Fruit fly (Drosophila melanogaster) whole organism, embryonic: ENCODE measurements around the gene CG15353.

Experiments
- Aef1 ChIP-seq: fragments of 200-800 bp; sonication (Bioruptor generic); IDR thresholded peaks from 3 replicates; pipeline ENCODE4 v1.3.6; 2022; ENCODE audit warnings: missing biosample characterization, missing genetic modification characterization
- BEAF-32 ChIP-seq: fragments of 200-800 bp; sonication (Bioruptor generic); optimal IDR thresholded peaks from 3 replicates; lab custom pipeline; 2017; ENCODE audit warnings: missing biosample characterization, missing genetic modification characterization, mild to moderate bottlenecking, moderate library complexity, missing genetic modification reagents
- Bgb ChIP-seq: fragments of 200-800 bp; sonication (Bioruptor generic); IDR thresholded peaks from 2 replicates; pipeline ENCODE4 v1.3.6; 2022; ENCODE audit warnings: missing biosample characterization, missing genetic modification characterization; ENCODE audit not compliant: partially characterized antibody
- CG13424 ChIP-seq: fragments of 200-800 bp; sonication (Bioruptor generic); optimal IDR thresholded peaks from 2 replicates; lab custom pipeline; 2019; ENCODE audit warnings: missing biosample characterization, mild to moderate bottlenecking, missing genetic modification characterization, moderate library complexity
- CG14667 ChIP-seq: fragments of 200-800 bp; sonication (Bioruptor generic); IDR thresholded peaks from 2 replicates; pipeline ENCODE4 v1.3.6; 2022; ENCODE audit warnings: missing biosample characterization, missing genetic modification characterization
- CG14710 ChIP-seq: fragments of 200-800 bp; sonication (Bioruptor generic); optimal IDR thresholded peaks from 3 replicates; lab custom pipeline; 2019; ENCODE audit warnings: missing biosample characterization, mild to moderate bottlenecking, missing genetic modification characterization, moderate library complexity
- CG15073 ChIP-seq: fragments of 200-800 bp; sonication (Bioruptor generic); optimal IDR thresholded peaks from 2 replicates; lab custom pipeline; 2016; ENCODE audit warnings: missing biosample characterization, missing genetic modification characterization
- CG15514 ChIP-seq: fragments of 200-800 bp; sonication (Bioruptor generic); optimal IDR thresholded peaks from 3 replicates; lab custom pipeline; 2017; ENCODE audit warnings: missing biosample characterization, missing genetic modification characterization, mild to moderate bottlenecking, moderate library complexity, missing genetic modification reagents
- CG1647 ChIP-seq: fragments of 200-800 bp; sonication (Bioruptor generic); optimal IDR thresholded peaks from 3 replicates; lab custom pipeline; 2016; ENCODE audit warnings: missing biosample characterization, missing genetic modification characterization
- CG16815 ChIP-seq: fragments of 200-800 bp; sonication (Bioruptor generic); optimal IDR thresholded peaks from 3 replicates; lab custom pipeline; 2017; ENCODE audit warnings: missing biosample characterization, mild to moderate bottlenecking, missing genetic modification characterization
- CG2120 ChIP-seq: fragments of 200-800 bp; sonication (Bioruptor generic); optimal IDR thresholded peaks from 3 replicates; lab custom pipeline; 2016; ENCODE audit warnings: missing biosample characterization, missing genetic modification characterization
- CG2129 ChIP-seq: fragments of 200-800 bp; sonication (Bioruptor generic); IDR thresholded peaks from 2 replicates; pipeline ENCODE4 v1.3.6; 2022; ENCODE audit warnings: missing biosample characterization, missing genetic modification characterization; ENCODE audit not compliant: partially characterized antibody
- CG2889 ChIP-seq: fragments of 200-800 bp; sonication (Bioruptor generic); IDR thresholded peaks from 3 replicates; pipeline ENCODE4 v1.3.6; 2022; ENCODE audit warnings: missing biosample characterization, missing genetic modification characterization
- CG3065 ChIP-seq: fragments of 200-800 bp; sonication (Bioruptor generic); optimal IDR thresholded peaks from 2 replicates; lab custom pipeline; 2016; ENCODE audit warnings: missing biosample characterization, missing genetic modification characterization
- CG33213 ChIP-seq: fragments of 200-800 bp; sonication (Bioruptor generic); optimal IDR thresholded peaks from 3 replicates; lab custom pipeline; 2016; ENCODE audit warnings: missing biosample characterization, missing genetic modification characterization
- CG4617 ChIP-seq: fragments of 200-800 bp; sonication (Bioruptor generic); optimal IDR thresholded peaks from 3 replicates; lab custom pipeline; 2016; ENCODE audit warnings: missing biosample characterization, missing genetic modification characterization, borderline replicate concordance
- CG6791 ChIP-seq: fragments of 200-800 bp; sonication (Bioruptor generic); IDR thresholded peaks from 3 replicates; pipeline ENCODE4 v1.3.6; 2022; ENCODE audit warnings: missing biosample characterization, missing genetic modification characterization; ENCODE audit not compliant: partially characterized antibody
- CG7963 ChIP-seq: fragments of 200-800 bp; sonication (Bioruptor generic); IDR thresholded peaks from 3 replicates; pipeline ENCODE4 v1.3.6; 2022; ENCODE audit warnings: missing biosample characterization, missing genetic modification characterization; ENCODE audit not compliant: partially characterized antibody
- CG8924 ChIP-seq: fragments of 200-800 bp; optimal IDR thresholded peaks from 3 replicates; lab custom pipeline; 2019; ENCODE audit warnings: missing biosample characterization, mild to moderate bottlenecking, missing genetic modification characterization, moderate library complexity
- CG9437 ChIP-seq: fragments of 200-800 bp; sonication (Bioruptor generic); optimal IDR thresholded peaks from 2 replicates; lab custom pipeline; 2018; ENCODE audit warnings: missing biosample characterization, mild to moderate bottlenecking, missing genetic modification characterization
- CG9609 ChIP-seq: fragments of 200-800 bp; sonication (Bioruptor generic); optimal IDR thresholded peaks from 3 replicates; lab custom pipeline; 2016; ENCODE audit warnings: missing biosample characterization, missing genetic modification characterization
- CoRest ChIP-seq: fragments of 200-800 bp; sonication (Bioruptor generic); optimal IDR thresholded peaks from 3 replicates; lab custom pipeline; 2018; ENCODE audit warnings: missing biosample characterization, mild to moderate bottlenecking, missing genetic modification characterization, moderate library complexity
- Dfd ChIP-seq, 2 experiments: fragments of >200 bp; optimal IDR thresholded peaks; 2 replicates each; lab custom pipeline; 2017; ENCODE audit warnings: missing biosample characterization in 2 of 2, missing genetic modification characterization in 2 of 2
- Doc3 ChIP-seq: fragments of 200-800 bp; sonication (Bioruptor generic); IDR thresholded peaks from 3 replicates; pipeline ENCODE4 v1.3.6; 2022; ENCODE audit warnings: missing biosample characterization, missing genetic modification characterization; ENCODE audit not compliant: partially characterized antibody
- Dp ChIP-seq: fragments of 200-800 bp; sonication (Bioruptor generic); optimal IDR thresholded peaks from 2 replicates; lab custom pipeline; 2018; ENCODE audit warnings: missing biosample characterization, mild to moderate bottlenecking, missing genetic modification characterization, moderate library complexity
- E2f2 ChIP-seq: fragments of 200-800 bp; sonication (Bioruptor generic); IDR thresholded peaks from 2 replicates; pipeline ENCODE4 v1.3.6; 2022; ENCODE audit warnings: missing biosample characterization, missing genetic modification characterization
- Fer2 ChIP-seq: fragments of 200-800 bp; sonication (Bioruptor generic); optimal IDR thresholded peaks from 2 replicates; lab custom pipeline; 2018; ENCODE audit warnings: missing biosample characterization, mild to moderate bottlenecking, missing genetic modification characterization, moderate library complexity
- Hey ChIP-seq: fragments of 200-800 bp; sonication (Bioruptor generic); optimal IDR thresholded peaks from 3 replicates; lab custom pipeline; 2018; ENCODE audit warnings: missing biosample characterization, mild to moderate bottlenecking, missing genetic modification characterization
- Nf-YC ChIP-seq: fragments of 200-800 bp; optimal IDR thresholded peaks from 3 replicates; lab custom pipeline; 2019; ENCODE audit warnings: missing biosample characterization, mild to moderate bottlenecking, missing genetic modification characterization, moderate library complexity
- Scr ChIP-seq: fragments of 200-800 bp; sonication (Bioruptor generic); IDR thresholded peaks from 2 replicates; pipeline ENCODE4 v1.3.6; 2022; ENCODE audit warnings: missing biosample characterization, missing genetic modification characterization; ENCODE audit not compliant: partially characterized antibody
- Sin3A ChIP-seq: fragments of >200 bp; optimal IDR thresholded peaks from 2 replicates; lab custom pipeline; 2018
- Sry-δ ChIP-seq: fragments of 200-800 bp; sonication (Bioruptor generic); optimal IDR thresholded peaks from 2 replicates; lab custom pipeline; 2016; ENCODE audit warnings: missing biosample characterization, missing genetic modification characterization
- Stat92E ChIP-seq, 3 experiments: fragments of >200 bp in 2 of 3; fragments of 200-800 bp in 1 of 3; sonication (Bioruptor generic) in 1 of 3; optimal IDR thresholded peaks; 2 replicates each; lab custom pipeline; 2017 to 2019; ENCODE audit warnings: missing biosample characterization in 3 of 3, missing genetic modification characterization in 3 of 3, mild to moderate bottlenecking in 1 of 3, moderate library complexity in 1 of 3
- amos ChIP-seq: fragments of 200-800 bp; sonication (Bioruptor generic); IDR thresholded peaks from 2 replicates; pipeline ENCODE4 v1.3.6; 2022; ENCODE audit warnings: missing biosample characterization, missing genetic modification characterization; ENCODE audit not compliant: partially characterized antibody
- ap ChIP-seq: fragments of 200-800 bp; sonication (Bioruptor generic); IDR thresholded peaks from 2 replicates; pipeline ENCODE4 v1.3.6; 2022; ENCODE audit warnings: missing biosample characterization, missing genetic modification characterization
- ato ChIP-seq: fragments of 200-800 bp; sonication (Bioruptor generic); IDR thresholded peaks from 2 replicates; pipeline ENCODE4 v1.3.6; 2022; ENCODE audit warnings: missing biosample characterization, missing genetic modification characterization; ENCODE audit not compliant: partially characterized antibody
- az2 ChIP-seq: fragments of 200-800 bp; sonication (Bioruptor generic); optimal IDR thresholded peaks from 3 replicates; lab custom pipeline; 2016; ENCODE audit warnings: missing biosample characterization, missing genetic modification characterization
- bbx ChIP-seq: fragments of 200-800 bp; sonication (Bioruptor generic); IDR thresholded peaks from 2 replicates; pipeline ENCODE4 v1.3.6; 2022; ENCODE audit warnings: missing biosample characterization, missing genetic modification characterization; ENCODE audit not compliant: partially characterized antibody
- ci ChIP-seq: fragments of 200-800 bp; sonication (Bioruptor generic); IDR thresholded peaks from 3 replicates; pipeline ENCODE4 v1.3.6; 2022; ENCODE audit warnings: missing biosample characterization, missing genetic modification characterization
- dimm ChIP-seq: fragments of 200-800 bp; sonication (Bioruptor generic); IDR thresholded peaks from 2 replicates; pipeline ENCODE4 v1.3.6; 2022; ENCODE audit warnings: missing biosample characterization, missing genetic modification characterization
- gfzf ChIP-seq: fragments of 200-800 bp; sonication (Bioruptor generic); optimal IDR thresholded peaks from 2 replicates; lab custom pipeline; 2016; ENCODE audit warnings: missing biosample characterization, mild to moderate bottlenecking, missing genetic modification characterization, moderate library complexity
- gro ChIP-seq: fragments of 200-800 bp; sonication (Bioruptor generic); optimal IDR thresholded peaks from 2 replicates; lab custom pipeline; 2016; ENCODE audit warnings: missing biosample characterization, missing genetic modification characterization
- nerfin-2 ChIP-seq: fragments of 200-800 bp; sonication (Bioruptor generic); IDR thresholded peaks from 2 replicates; pipeline ENCODE4 v1.3.6; 2022; ENCODE audit warnings: missing biosample characterization, missing genetic modification characterization; ENCODE audit not compliant: partially characterized antibody
- sens ChIP-seq: fragments of 200-800 bp; sonication (Bioruptor generic); peaks from one replicate; lab custom pipeline; 2016; ENCODE audit warnings: missing biosample characterization, missing genetic modification characterization
- tgo ChIP-seq: fragments of 200-800 bp; sonication (Bioruptor generic); IDR thresholded peaks from 3 replicates; pipeline ENCODE4 v1.3.6; 2022; ENCODE audit warnings: missing biosample characterization, missing genetic modification characterization
- trem ChIP-seq: fragments of 200-800 bp; optimal IDR thresholded peaks from 3 replicates; lab custom pipeline; 2019; ENCODE audit warnings: missing biosample characterization, mild to moderate bottlenecking, missing genetic modification characterization, moderate library complexity
- unc-4 ChIP-seq: fragments of 200-800 bp; sonication (Bioruptor generic); IDR thresholded peaks from 2 replicates; pipeline ENCODE4 v1.3.6; 2022; ENCODE audit warnings: missing biosample characterization, missing genetic modification characterization; ENCODE audit not compliant: partially characterized antibody
- usp ChIP-seq: fragments of >200 bp; optimal IDR thresholded peaks from 2 replicates; lab custom pipeline; 2017; ENCODE audit warnings: missing biosample characterization, missing genetic modification characterization

The CG15353 gene

DNA sequence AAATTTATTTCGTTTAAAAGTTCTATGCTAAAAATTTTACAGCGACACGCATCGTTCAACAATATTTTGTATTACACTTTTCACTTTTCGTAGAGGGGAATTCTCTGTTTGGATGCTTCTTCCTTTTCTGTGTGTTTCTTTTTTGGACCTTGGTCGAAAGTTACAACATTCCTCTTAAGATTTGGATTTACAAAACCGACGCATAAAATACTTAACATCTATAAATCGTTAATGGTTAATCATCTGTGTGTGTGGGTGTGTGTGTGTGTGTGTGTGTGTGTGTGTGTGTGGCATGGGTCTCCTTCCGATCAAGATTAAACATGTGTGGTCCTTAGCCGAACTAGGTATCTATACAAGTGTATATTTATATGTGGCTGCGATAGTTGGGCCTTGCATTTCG is 31.5 kb downstream of the CG15353 start:
- TF ChIP-seq Fer2 (no peak), Dfd (GFP tag; optimal IDR thresholded peaks at IDR 0.05; lab: Kevin White, UChicago) (peak in 1 of 2 experiments; percentile 26)

DNA sequence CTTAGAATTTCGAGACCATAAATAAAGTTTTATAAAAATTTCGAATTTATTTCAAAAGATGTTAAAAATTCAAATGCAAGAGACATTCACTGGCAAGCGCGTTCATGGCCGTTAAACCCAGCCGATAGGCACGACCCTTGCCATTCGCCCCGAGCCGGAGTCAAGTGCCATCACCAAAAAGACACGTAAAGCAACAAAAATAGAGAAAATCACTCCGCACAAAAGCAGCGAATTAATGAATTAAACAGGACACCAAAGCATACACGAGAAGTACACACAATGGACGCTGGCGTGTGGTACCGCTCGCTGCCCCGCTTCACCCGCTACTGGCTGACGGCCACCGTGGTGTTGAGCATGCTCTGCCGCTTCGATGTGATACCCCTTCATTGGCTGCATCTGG is 33.0 kb downstream of the CG15353 start, which contains the start of gene Der-1:
Gene Der-1 (plus strand): TSS at position 1 of the 400 bp plus-strand sequence.
- TF ChIP-seq gro (GFP tag; lab: Kevin White, UChicago) = peak; percentile 32
- no peak for TF ChIP-seq CG9609 (GFP tag; lab: Kevin White, UChicago)
- no peak for TF ChIP-seq ap (GFP tag; lab: Robert Waterston, UW)
- peak; percentile 97 for TF ChIP-seq Bgb (GFP tag; lab: Robert Waterston, UW)
- peak; percentile 87 for TF ChIP-seq unc-4
- no peak for TF ChIP-seq CG13424 (tag; lab: Kevin White, UChicago)
- peak; percentile 90 for TF ChIP-seq CG6791
- peak; percentile 14 for TF ChIP-seq gfzf (GFP tag; lab: Kevin White, UChicago)
- TF ChIP-seq az2 (GFP tag; lab: Kevin White, UChicago) = no peak
- TF ChIP-seq Sin3A (lab: Kevin White, UChicago) = peak; percentile 69
- TF ChIP-seq amos = peak; percentile 93
- TF ChIP-seq CG2120 = peak; percentile 52
- TF ChIP-seq CG14710 = peak; percentile 15
- TF ChIP-seq Sry-δ (GFP tag; lab: Kevin White, UChicago) = peak; percentile 95
- peak; percentile 76 for TF ChIP-seq E2f2
- TF ChIP-seq nerfin-2 (GFP tag; lab: Robert Waterston, UW) = peak; percentile 78
- TF ChIP-seq usp (GFP tag; lab: Kevin White, UChicago) = no peak
- TF ChIP-seq Scr = peak; percentile 91
- TF ChIP-seq CG7963 (GFP tag; lab: Robert Waterston, UW) = peak; percentile 80
- peak; percentile 60 for TF ChIP-seq Aef1 (GFP tag; lab: Robert Waterston, UW)
- TF ChIP-seq Dp (GFP tag; lab: Kevin White, UChicago) = peak; percentile 70
- TF ChIP-seq Hey (tag; lab: Kevin White, UChicago) = no peak
- TF ChIP-seq CG3065 = no peak
- TF ChIP-seq CG9437 (GFP tag; lab: Kevin White, UChicago) = peak; percentile 70
- TF ChIP-seq ci (GFP tag; lab: Robert Waterston, UW) = peak; percentile 32; the same call in 1 of the 3 replicates
- TF ChIP-seq dimm = no peak
- TF ChIP-seq CG16815 = no peak
- peak; percentile 46; the same call in 1 of the 3 replicates for TF ChIP-seq CG2889 (GFP tag; lab: Robert Waterston, UW)
- TF ChIP-seq trem (tag; lab: Kevin White, UChicago) = peak; percentile 18
- peak; percentile 84 for TF ChIP-seq ato (GFP tag; lab: Robert Waterston, UW)
- TF ChIP-seq bbx (GFP tag; lab: Robert Waterston, UW) = peak; percentile 94
- peak; percentile 43 for TF ChIP-seq CG15514 (GFP tag; lab: Kevin White, UChicago)
- TF ChIP-seq CG14667 (GFP tag; lab: Robert Waterston, UW) = no peak
- peak; percentile 11 for TF ChIP-seq CG33213 (GFP tag; lab: Kevin White, UChicago)
- peak in 1 of 3 experiments; percentile 5 for TF ChIP-seq Stat92E (GFP tag; optimal IDR thresholded peaks at IDR 0.05; lab: Kevin White, UChicago)
- peak; percentile 88 for TF ChIP-seq CG4617
- peak; percentile 64 for TF ChIP-seq CG2129
- peak; percentile 67 for TF ChIP-seq CoRest
- TF ChIP-seq CG15073 (GFP tag; lab: Kevin White, UChicago) = no peak
- peak; percentile 18; the same call in 1 of the 3 replicates for TF ChIP-seq tgo (GFP tag; lab: Robert Waterston, UW)
- TF ChIP-seq Doc3 (GFP tag; lab: Robert Waterston, UW) = peak; percentile 88
- TF ChIP-seq CG1647 (GFP tag; lab: Kevin White, UChicago) = no peak
- peak; percentile 43 for TF ChIP-seq Nf-YC (tag; lab: Kevin White, UChicago)
- peak; percentile 35 for TF ChIP-seq CG8924
- peak; percentile 92 for TF ChIP-seq BEAF-32 (GFP tag; lab: Kevin White, UChicago)
- TF ChIP-seq sens (GFP tag; lab: Kevin White, UChicago) = peak; percentile 77
